Fruit fly (Drosophila melanogaster) whole organism, embryonic: ENCODE results near the gene Rbp4.

Source experiments
- BEAF-32 ChIP-seq: fragments of 200-800 bp; sonication (Bioruptor generic); optimal IDR thresholded peaks from 3 replicates; lab custom pipeline; 2017; ENCODE audit warnings: missing biosample characterization, missing genetic modification characterization, mild to moderate bottlenecking, moderate library complexity, missing genetic modification reagents
- CG10147 ChIP-seq: fragments of 200-800 bp; sonication (Bioruptor generic); optimal IDR thresholded peaks from 2 replicates; lab custom pipeline; 2019; ENCODE audit warnings: missing biosample characterization, mild to moderate bottlenecking, missing genetic modification characterization, moderate library complexity
- CG10431 ChIP-seq: fragments of 200-800 bp; sonication (Bioruptor generic); optimal IDR thresholded peaks from 3 replicates; lab custom pipeline; 2018; ENCODE audit warnings: missing biosample characterization, mild to moderate bottlenecking, missing genetic modification characterization
- CG10654 ChIP-seq: fragments of 200-800 bp; sonication (Bioruptor generic); optimal IDR thresholded peaks from 2 replicates; lab custom pipeline; 2016; ENCODE audit warnings: missing biosample characterization, missing genetic modification characterization
- CG11085 ChIP-seq: fragments of 200-800 bp; sonication (Bioruptor generic); IDR thresholded peaks from 2 replicates; pipeline ENCODE4 v1.3.6; 2022; ENCODE audit warnings: missing biosample characterization, missing genetic modification characterization
- CG12659 ChIP-seq: fragments of 200-800 bp; sonication (Bioruptor generic); optimal IDR thresholded peaks from 3 replicates; lab custom pipeline; 2017; ENCODE audit warnings: mild to moderate bottlenecking, missing biosample characterization, missing genetic modification reagents, missing genetic modification characterization
- CG14710 ChIP-seq: fragments of 200-800 bp; sonication (Bioruptor generic); optimal IDR thresholded peaks from 3 replicates; lab custom pipeline; 2019; ENCODE audit warnings: missing biosample characterization, mild to moderate bottlenecking, missing genetic modification characterization, moderate library complexity
- CG14965 ChIP-seq: fragments of 200-800 bp; sonication (Bioruptor generic); optimal IDR thresholded peaks from 2 replicates; lab custom pipeline; 2016; ENCODE audit warnings: missing biosample characterization, missing genetic modification characterization, borderline replicate concordance
- CG17912 ChIP-seq: fragments of 200-800 bp; sonication (Bioruptor generic); optimal IDR thresholded peaks from 2 replicates; lab custom pipeline; 2018; ENCODE audit warnings: missing biosample characterization, mild to moderate bottlenecking, missing genetic modification characterization
- CG18262 ChIP-seq: fragments of 200-800 bp; optimal IDR thresholded peaks from 3 replicates; lab custom pipeline; 2019; ENCODE audit warnings: missing biosample characterization, mild to moderate bottlenecking, missing genetic modification characterization, moderate library complexity
- CG32772 ChIP-seq: fragments of 200-800 bp; sonication (Bioruptor generic); IDR thresholded peaks from 2 replicates; pipeline ENCODE4 v1.3.6; 2022; ENCODE audit warnings: missing biosample characterization, missing genetic modification characterization
- CG34224 ChIP-seq: fragments of 200-800 bp; sonication (Bioruptor generic); IDR thresholded peaks from 3 replicates; pipeline ENCODE4 v1.3.6; 2022; ENCODE audit warnings: missing biosample characterization, missing genetic modification characterization; ENCODE audit not compliant: partially characterized antibody
- CG4360 ChIP-seq: fragments of 200-800 bp; sonication (Bioruptor generic); IDR thresholded peaks from 2 replicates; pipeline ENCODE4 v1.3.6; 2022; ENCODE audit warnings: missing biosample characterization, missing genetic modification characterization
- CG6813 ChIP-seq: fragments of 200-800 bp; sonication (Bioruptor generic); optimal IDR thresholded peaks from 2 replicates; lab custom pipeline; 2017; ENCODE audit warnings: missing biosample characterization, missing genetic modification characterization, mild to moderate bottlenecking, moderate library complexity, missing genetic modification reagents
- CG7839 ChIP-seq: fragments of 200-800 bp; sonication (Bioruptor generic); optimal IDR thresholded peaks from 3 replicates; lab custom pipeline; 2018; ENCODE audit warnings: missing biosample characterization, mild to moderate bottlenecking, missing genetic modification characterization, moderate library complexity
- CG9727 ChIP-seq: fragments of 200-800 bp; sonication (Bioruptor generic); optimal IDR thresholded peaks from 3 replicates; lab custom pipeline; 2017; ENCODE audit warnings: missing biosample characterization, mild to moderate bottlenecking, missing genetic modification characterization
- Chrac-16 ChIP-seq: fragments of 200-800 bp; sonication (Bioruptor generic); optimal IDR thresholded peaks from 3 replicates; lab custom pipeline; 2016; ENCODE audit warnings: missing biosample characterization, missing genetic modification characterization
- Dad ChIP-seq: fragments of 200-800 bp; sonication (Bioruptor generic); optimal IDR thresholded peaks from 3 replicates; lab custom pipeline; 2016; ENCODE audit warnings: missing biosample characterization, missing genetic modification characterization
- Dbx ChIP-seq: fragments of 200-800 bp; sonication (Bioruptor generic); IDR thresholded peaks from 3 replicates; pipeline ENCODE4 v1.3.6; 2022; ENCODE audit warnings: missing biosample characterization, missing genetic modification characterization
- Doc3 ChIP-seq: fragments of 200-800 bp; sonication (Bioruptor generic); IDR thresholded peaks from 3 replicates; pipeline ENCODE4 v1.3.6; 2022; ENCODE audit warnings: missing biosample characterization, missing genetic modification characterization; ENCODE audit not compliant: partially characterized antibody
- Fer1 ChIP-seq: fragments of 200-800 bp; sonication (Bioruptor generic); optimal IDR thresholded peaks from 2 replicates; lab custom pipeline; 2017; ENCODE audit warnings: missing biosample characterization, mild to moderate bottlenecking, missing genetic modification characterization
- HHEX ChIP-seq: fragments of 200-800 bp; sonication (Bioruptor generic); optimal IDR thresholded peaks from 3 replicates; lab custom pipeline; 2017; ENCODE audit warnings: missing biosample characterization, mild to moderate bottlenecking, missing genetic modification characterization, missing genetic modification reagents
- Hand ChIP-seq: fragments of 200-800 bp; sonication (Bioruptor generic); optimal IDR thresholded peaks from 2 replicates; lab custom pipeline; 2017; ENCODE audit warnings: mild to moderate bottlenecking, missing biosample characterization, missing genetic modification reagents, missing genetic modification characterization
- HmgD ChIP-seq: fragments of 200-800 bp; sonication (Bioruptor generic); optimal IDR thresholded peaks from 3 replicates; lab custom pipeline; 2016; ENCODE audit warnings: missing biosample characterization, missing genetic modification characterization
- Lim3 ChIP-seq: fragments of 200-800 bp; sonication (Bioruptor generic); IDR thresholded peaks from 2 replicates; pipeline ENCODE4 v1.3.6; 2022; ENCODE audit warnings: missing biosample characterization, missing genetic modification characterization
- Lpt ChIP-seq: fragments of >200 bp; optimal IDR thresholded peaks from 2 replicates; lab custom pipeline; 2018; ENCODE audit warnings: missing biosample characterization, missing genetic modification characterization
- MTF-1 ChIP-seq: fragments of 200-800 bp; sonication (Bioruptor generic); optimal IDR thresholded peaks from 2 replicates; lab custom pipeline; 2018; ENCODE audit warnings: missing biosample characterization, mild to moderate bottlenecking, missing genetic modification characterization, borderline replicate concordance
- Max ChIP-seq: fragments of 200-800 bp; sonication (Bioruptor generic); optimal IDR thresholded peaks from 2 replicates; lab custom pipeline; 2016; ENCODE audit warnings: missing biosample characterization, mild to moderate bottlenecking, missing genetic modification characterization
- Med ChIP-seq: fragments of 200-800 bp; sonication (Bioruptor generic); peaks from one replicate; lab custom pipeline; 2016; ENCODE audit warnings: missing biosample characterization, missing genetic modification characterization, mild to moderate bottlenecking, inconsistent platforms, moderate library complexity
- Oli ChIP-seq: fragments of 200-800 bp; sonication (Bioruptor generic); optimal IDR thresholded peaks from 2 replicates; lab custom pipeline; 2018; ENCODE audit warnings: missing biosample characterization, mild to moderate bottlenecking, missing genetic modification characterization, moderate library complexity
- Vsx1 ChIP-seq: fragments of 200-800 bp; sonication (Bioruptor generic); optimal IDR thresholded peaks from 2 replicates; lab custom pipeline; 2017; ENCODE audit warnings: missing biosample characterization, mild to moderate bottlenecking, missing genetic modification characterization, missing genetic modification reagents
- bab2 ChIP-seq: fragments of 200-800 bp; sonication (Bioruptor generic); optimal IDR thresholded peaks from 2 replicates; lab custom pipeline; 2016; ENCODE audit warnings: missing biosample characterization, missing genetic modification characterization
- chif ChIP-seq, 2 experiments: fragments of 200-800 bp; sonication (Bioruptor generic); optimal IDR thresholded peaks; 3 replicates each; lab custom pipeline; 2016; ENCODE audit warnings: missing biosample characterization in 2 of 2, missing genetic modification characterization in 2 of 2
- da ChIP-seq: fragments of 200-800 bp; sonication (Bioruptor generic); optimal IDR thresholded peaks from 2 replicates; lab custom pipeline; 2016; ENCODE audit warnings: missing biosample characterization, missing genetic modification characterization
- fd102C ChIP-seq: fragments of 200-800 bp; sonication (Bioruptor generic); optimal IDR thresholded peaks from 2 replicates; lab custom pipeline; 2018; ENCODE audit warnings: missing biosample characterization, mild to moderate bottlenecking, missing genetic modification characterization, moderate library complexity
- fru ChIP-seq: fragments of >200 bp; optimal IDR thresholded peaks from 2 replicates; lab custom pipeline; 2017
- ftz-f1 ChIP-seq: fragments of 200-800 bp; sonication (Bioruptor generic); optimal IDR thresholded peaks from 2 replicates; lab custom pipeline; 2016; ENCODE audit warnings: missing biosample characterization, missing genetic modification characterization
- ham ChIP-seq: fragments of 200-800 bp; sonication (Bioruptor generic); IDR thresholded peaks from 2 replicates; pipeline ENCODE4 v1.3.6; 2022; ENCODE audit warnings: missing biosample characterization, missing genetic modification characterization
- jumu ChIP-seq: fragments of 200-800 bp; sonication (Bioruptor generic); optimal IDR thresholded peaks from 3 replicates; lab custom pipeline; 2016; ENCODE audit warnings: missing biosample characterization, missing genetic modification characterization
- lmd ChIP-seq: fragments of 200-800 bp; sonication (Bioruptor generic); IDR thresholded peaks from 2 replicates; pipeline ENCODE4 v1.3.6; 2022; ENCODE audit warnings: missing biosample characterization, missing genetic modification characterization
- prd ChIP-seq, 3 experiments: fragments of >200 bp in 2 of 3; fragments of 200-800 bp in 1 of 3; sonication (Bioruptor generic) in 1 of 3; optimal IDR thresholded peaks in 2 of 3; IDR thresholded peaks in 1 of 3; 2 replicates in 2 of 3; 3 replicates in 1 of 3; pipeline versions ENCODE4 v1.3.6 to Lab custom; 2017 to 2022; ENCODE audit warnings: missing biosample characterization in 1 of 3, missing genetic modification characterization in 1 of 3
- ranshi ChIP-seq: fragments of 200-800 bp; sonication (Bioruptor generic); IDR thresholded peaks from 2 replicates; pipeline ENCODE4 v1.3.6; 2022; ENCODE audit warnings: missing biosample characterization, missing genetic modification characterization
- schlank ChIP-seq: fragments of 200-800 bp; sonication (Bioruptor generic); optimal IDR thresholded peaks from 2 replicates; lab custom pipeline; 2018; ENCODE audit warnings: missing biosample characterization, mild to moderate bottlenecking, missing genetic modification characterization
- sisA ChIP-seq: fragments of 200-800 bp; sonication (Bioruptor generic); IDR thresholded peaks from 2 replicates; pipeline ENCODE4 v1.3.6; 2022; ENCODE audit warnings: missing biosample characterization, missing genetic modification characterization
- tgo ChIP-seq: fragments of 200-800 bp; sonication (Bioruptor generic); IDR thresholded peaks from 3 replicates; pipeline ENCODE4 v1.3.6; 2022; ENCODE audit warnings: missing biosample characterization, missing genetic modification characterization
- wek ChIP-seq: fragments of 200-800 bp; sonication (Bioruptor generic); optimal IDR thresholded peaks from 3 replicates; lab custom pipeline; 2018; ENCODE audit warnings: missing biosample characterization, mild to moderate bottlenecking, missing genetic modification characterization, moderate library complexity
- zen2 ChIP-seq: fragments of 200-800 bp; sonication (Bioruptor generic); IDR thresholded peaks from 3 replicates; pipeline ENCODE4 v1.3.6; 2022; ENCODE audit warnings: missing biosample characterization, missing genetic modification characterization; ENCODE audit not compliant: partially characterized antibody

Rbp4 gene

DNA sequence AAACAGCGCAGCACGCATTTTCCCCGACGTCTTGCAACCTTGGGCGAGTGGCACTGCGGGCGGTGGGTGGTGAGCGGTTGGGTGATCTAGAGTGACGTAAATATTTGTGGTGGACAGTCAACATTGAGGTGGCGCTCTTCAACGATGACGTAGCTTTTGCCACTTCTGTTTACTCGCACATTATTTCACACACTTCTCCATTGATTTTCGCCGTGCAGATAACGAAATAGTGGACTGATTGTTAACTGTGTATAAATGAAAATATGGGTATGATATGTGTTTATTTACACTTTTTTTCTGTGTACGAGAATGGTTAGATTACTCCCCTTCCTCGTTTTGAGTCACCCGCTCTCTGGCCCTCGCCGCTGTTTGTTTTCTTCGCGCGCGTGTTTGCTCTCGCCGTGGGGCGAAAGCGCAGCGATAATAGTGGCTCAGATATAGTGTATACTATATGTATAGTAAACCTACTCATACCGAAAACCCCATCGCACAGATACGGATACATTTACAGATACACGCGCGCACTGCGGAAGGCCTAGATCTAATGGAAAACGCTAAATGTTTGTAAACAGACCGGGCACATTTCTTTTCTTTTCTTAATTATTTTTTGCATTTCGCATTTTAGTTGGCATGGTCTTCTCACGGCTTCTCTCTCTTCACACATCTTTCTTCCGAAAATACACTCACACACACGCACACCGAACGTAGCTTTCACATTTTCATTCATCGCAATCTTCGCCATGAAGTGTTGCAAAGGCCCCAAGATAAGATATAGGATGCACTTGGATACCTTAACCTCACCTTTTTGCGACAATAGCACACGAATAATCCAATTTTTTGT is 30.4 kb upstream of the Rbp4 start, which contains the start of gene omd (continued):
- TF ChIP-seq HHEX (GFP tag; lab: Kevin White, UChicago) (peak; percentile 66), chif (GFP tag; optimal IDR thresholded peaks at IDR 0.05; lab: Kevin White, UChicago) (peak; percentile 38 to 40), Oli (tag; lab: Kevin White, UChicago) (no peak), zen2 (no peak), CG4360 (peak; percentile 62), Lim3 (GFP tag; lab: Robert Waterston, UW) (no peak), CG10654 (GFP tag; lab: Kevin White, UChicago) (peak; percentile 5), CG6813 (GFP tag; lab: Kevin White, UChicago) (peak; percentile 85), CG32772 (GFP tag; lab: Robert Waterston, UW) (peak; percentile 21; the same call in 1 of the 2 replicates), ranshi (peak; percentile 47; the same call in 1 of the 2 replicates), da (GFP tag; lab: Kevin White, UChicago) (no peak), CG34224 (no peak), tgo (GFP tag; lab: Robert Waterston, UW) (peak; percentile 43; the same call in 2 of the 3 replicates), Max (GFP tag; lab: Kevin White, UChicago) (peak; percentile 31), CG14965 (GFP tag; lab: Kevin White, UChicago) (peak; percentile 52), lmd (GFP tag; lab: Robert Waterston, UW) (peak; percentile 26; the same call in 1 of the 2 replicates), Med (GFP tag; lab: Kevin White, UChicago) (peak; percentile 89), CG10431 (GFP tag; lab: Kevin White, UChicago) (peak; percentile 82), schlank (tag; lab: Kevin White, UChicago) (peak; percentile 58), CG11085 (no peak), MTF-1 (GFP tag; lab: Kevin White, UChicago) (peak; percentile 75), Dbx (GFP tag; lab: Robert Waterston, UW) (0 out of 3 replicates have a peak, but pooled peaks have one; percentile 46), Hand (GFP tag; lab: Kevin White, UChicago) (peak; percentile 41), prd (optimal IDR thresholded peaks at IDR 0.05; lab: Kevin White, UChicago) (no peak), prd (GFP tag; IDR thresholded peaks at IDR 0.05; lab: Robert Waterston, UW) (peak; percentile 44; the same call in 1 of the 3 replicates), Chrac-16 (GFP tag; lab: Kevin White, UChicago) (peak; percentile 23), CG12659 (no peak), Dad (GFP tag; lab: Kevin White, UChicago) (peak; percentile 22), ftz-f1 (peak; percentile 94), ham (GFP tag; lab: Robert Waterston, UW) (no peak; the same call in 1 of the 2 replicates), CG14710 (peak; percentile 50), HmgD (GFP tag; lab: Kevin White, UChicago) (peak; percentile 9), BEAF-32 (no peak), Doc3 (no peak), jumu (peak; percentile 27), CG10147 (GFP tag; lab: Kevin White, UChicago) (peak; percentile 44), wek (peak; percentile 80), fru (lab: Kevin White, UChicago) (no peak), Vsx1 (GFP tag; lab: Kevin White, UChicago) (no peak), bab2 (peak; percentile 79), sisA (GFP tag; lab: Robert Waterston, UW) (no peak), CG9727 (GFP tag; lab: Kevin White, UChicago) (peak; percentile 76), CG7839 (tag; lab: Kevin White, UChicago) (no peak), CG17912 (GFP tag; lab: Kevin White, UChicago) (peak; percentile 56), Lpt (GFP tag; lab: Kevin White, UChicago) (no peak), Fer1 (GFP tag; lab: Kevin White, UChicago) (peak; percentile 78), fd102C (peak; percentile 41), CG18262 (tag; lab: Kevin White, UChicago) (no peak)
